Fruit fly (Drosophila melanogaster): ENCODE results near the gene CG31211.

The CG31211 gene

DNA sequence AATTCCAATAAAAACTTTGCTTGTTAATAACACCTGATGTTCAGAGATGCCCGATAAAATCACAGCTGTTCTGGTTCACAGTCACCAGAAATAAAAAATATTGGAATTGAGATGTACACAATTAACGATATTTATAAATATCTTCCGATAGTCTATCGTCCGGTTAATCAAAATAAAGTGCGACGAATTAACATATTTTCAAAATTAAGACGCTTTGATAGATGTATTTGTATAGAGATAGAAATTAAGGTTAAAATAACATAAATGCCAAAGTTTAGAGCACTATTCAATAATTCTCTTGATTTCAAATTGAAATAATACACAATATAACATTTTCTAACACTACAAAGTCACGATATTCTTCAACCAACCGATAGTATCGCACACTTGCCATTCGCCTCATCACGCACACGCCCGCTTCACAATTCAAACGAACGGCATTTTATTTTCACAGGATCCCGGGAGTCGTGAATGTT lies 13.3 kb downstream of the CG31211 start, which contains the start of the genes CG3281 and aurA (continued):
- TF ChIP-seq CG10669 (GFP tag; optimal IDR thresholded peaks at IDR 0.05) (peak; percentile 44), dac (GFP tag; optimal IDR thresholded peaks at IDR 0.05) (peak; percentile 0), CG3919 (GFP tag; optimal IDR thresholded peaks at IDR 0.05) (no peak), CG6854 (GFP tag; optimal IDR thresholded peaks at IDR 0.05) (no peak), CG3032 (tag; optimal IDR thresholded peaks at IDR 0.05) (peak; percentile 75), Sox14 (GFP tag; optimal IDR thresholded peaks at IDR 0.05) (peak; percentile 75), fkh (GFP tag; optimal IDR thresholded peaks at IDR 0.05) (no peak), net (GFP tag; optimal IDR thresholded peaks at IDR 0.05) (no peak), CG11902 (GFP tag; optimal IDR thresholded peaks at IDR 0.05) (peak; percentile 51), CG8632 (GFP tag; optimal IDR thresholded peaks at IDR 0.05) (peak; percentile 5), CG1621 (tag; optimal IDR thresholded peaks at IDR 0.05) (no peak), CG6276 (GFP tag; optimal IDR thresholded peaks at IDR 0.05) (no peak), CG8119 (GFP tag; IDR thresholded peaks at IDR 0.05) (0 out of 3 replicates have a peak, but pooled peaks have one; percentile 21), CG8319 (GFP tag; optimal IDR thresholded peaks at IDR 0.05) (peak; percentile 51), Met (GFP tag; optimal IDR thresholded peaks at IDR 0.05) (no peak), Hr39 (GFP tag; optimal IDR thresholded peaks at IDR 0.05) (peak; percentile 80), Hr4 (GFP tag; optimal IDR thresholded peaks at IDR 0.05) (peak; percentile 73), Eip78C (GFP tag) (peak; percentile 85), spab (GFP tag; optimal IDR thresholded peaks at IDR 0.05) (no peak), Eip93F (GFP tag; optimal IDR thresholded peaks at IDR 0.05) (no peak), CG10631 (GFP tag; optimal IDR thresholded peaks at IDR 0.05) (peak; percentile 83), CG9139 (GFP tag; optimal IDR thresholded peaks at IDR 0.05) (no peak), fd59A (GFP tag; optimal IDR thresholded peaks at IDR 0.05) (no peak), Smox (GFP tag; optimal IDR thresholded peaks at IDR 0.05) (no peak), CG31627 (GFP tag; optimal IDR thresholded peaks at IDR 0.05) (peak; percentile 82), dsx (GFP tag; optimal IDR thresholded peaks at IDR 0.05; ENCODE audit: poor library complexity, severe bottlenecking) (peak; percentile 18), CG16779 (tag; optimal IDR thresholded peaks at IDR 0.05) (no peak), Hr38 (GFP tag; optimal IDR thresholded peaks at IDR 0.05) (no peak), salr (GFP tag; optimal IDR thresholded peaks at IDR 0.05) (peak in 1 of 2 experiments; percentile 8), CG11294 (GFP tag; IDR thresholded peaks at IDR 0.05) (peak; percentile 23; the same call in 1 of the 2 replicates), topi (GFP tag; optimal IDR thresholded peaks at IDR 0.05) (peak; percentile 74)

- TF ChIP-seq CG32006 (GFP tag; optimal IDR thresholded peaks at IDR 0.05) (no peak), CG7368 (GFP tag; optimal IDR thresholded peaks at IDR 0.05) (no peak)
Measured at dm6 chr3R:11964000-11964399, 14.5 kb downstream of the CG31211 start.

DNA sequence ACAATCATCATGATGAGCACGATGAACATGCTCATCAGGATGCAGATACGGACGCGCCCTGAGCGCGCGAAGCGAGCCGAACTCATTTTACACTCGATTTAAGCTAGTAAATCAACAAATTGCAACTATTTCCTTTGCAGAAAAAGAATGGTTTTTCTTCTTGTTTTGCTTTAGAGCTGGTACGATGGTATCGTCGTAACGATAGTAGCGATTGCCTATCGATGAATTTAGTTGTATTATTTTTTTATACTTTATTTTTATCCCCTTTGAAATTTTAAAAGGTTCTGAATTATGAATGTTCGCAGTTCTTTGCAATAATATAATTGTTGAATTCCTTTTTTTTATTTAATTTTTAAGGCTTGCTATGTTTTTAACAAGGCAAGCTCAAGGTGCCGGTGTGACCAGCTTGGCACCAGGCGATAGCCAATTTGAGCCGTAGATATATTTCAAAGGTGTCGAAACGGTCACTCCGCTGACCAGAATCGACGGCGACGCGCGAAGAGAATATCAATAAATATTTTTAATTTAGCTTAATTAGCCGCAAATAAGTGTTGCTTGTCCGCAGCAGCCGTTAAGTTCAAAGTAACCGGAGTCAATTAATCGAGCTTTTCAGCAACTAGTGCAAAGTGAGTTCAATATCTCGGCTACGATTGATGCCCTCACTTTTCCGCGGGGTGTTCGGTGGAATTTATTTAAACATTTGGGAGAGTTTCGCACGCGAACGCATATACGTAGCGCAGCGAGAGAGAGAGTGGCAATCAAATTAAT lies 18.0 kb downstream of the CG31211 start, which contains the start of the genes CG12213 and GC1:
TSS of gene CG12213 (minus strand) at position 430 of the 768 bp plus-strand sequence.
TSS of gene GC1 (plus strand) at position 447 of the 768 bp plus-strand sequence.
- no peak for TF ChIP-seq Hr38 (GFP tag; optimal IDR thresholded peaks at IDR 0.05)
- no peak; the same call in 1 of the 2 replicates for TF ChIP-seq CG15336 (GFP tag; IDR thresholded peaks at IDR 0.05)
- TF ChIP-seq fd85E (GFP tag; optimal IDR thresholded peaks at IDR 0.05), result no peak
- TF ChIP-seq CG10631 (GFP tag; optimal IDR thresholded peaks at IDR 0.05), result peak; percentile 29
- no peak for TF ChIP-seq Blimp-1 (GFP tag; optimal IDR thresholded peaks at IDR 0.05)
- TF ChIP-seq Smox (GFP tag; optimal IDR thresholded peaks at IDR 0.05), result no peak
- peak; percentile 24 for TF ChIP-seq OdsH (GFP tag; optimal IDR thresholded peaks at IDR 0.05)
- peak; percentile 30 for TF ChIP-seq CG32006 (GFP tag; optimal IDR thresholded peaks at IDR 0.05)
- TF ChIP-seq dac (GFP tag; optimal IDR thresholded peaks at IDR 0.05), result no peak
- no peak for TF ChIP-seq spab (GFP tag; optimal IDR thresholded peaks at IDR 0.05)
- no peak for TF ChIP-seq Sox15 (GFP tag; optimal IDR thresholded peaks at IDR 0.05)
- peak; percentile 9 for TF ChIP-seq CG6808 (GFP tag; optimal IDR thresholded peaks at IDR 0.05)
- peak; percentile 57 for TF ChIP-seq CG3032 (tag; optimal IDR thresholded peaks at IDR 0.05)
- peak; percentile 46; the same call in 1 of the 3 replicates for TF ChIP-seq eg (GFP tag; IDR thresholded peaks at IDR 0.05)
- TF ChIP-seq Eip78C (GFP tag), result peak; percentile 36
- TF ChIP-seq CG11762 (GFP tag; optimal IDR thresholded peaks at IDR 0.05; ENCODE audit: insufficient read depth), result no peak
- no peak for TF ChIP-seq CG10669 (GFP tag; optimal IDR thresholded peaks at IDR 0.05)
- TF ChIP-seq Lpt (GFP tag; optimal IDR thresholded peaks at IDR 0.05), result no peak
- peak in 1 of 2 experiments; percentile 11 for TF ChIP-seq ss (GFP tag; optimal IDR thresholded peaks at IDR 0.05)
- TF ChIP-seq CG8632 (GFP tag; optimal IDR thresholded peaks at IDR 0.05), result no peak
- peak; percentile 40 for TF ChIP-seq Eip75B (GFP tag; optimal IDR thresholded peaks at IDR 0.05)
- peak; percentile 16 for TF ChIP-seq CG31627 (GFP tag; optimal IDR thresholded peaks at IDR 0.05)
- no peak for TF ChIP-seq CG34406 (GFP tag; optimal IDR thresholded peaks at IDR 0.05)
- peak; percentile 72 for TF ChIP-seq svp (GFP tag)

Measured in whole organism, prepupa.